Fruit fly (Drosophila melanogaster): ENCODE measurements around the gene Fer1HCH.

The Fer1HCH gene

dm6 chr3R:30413795-30414194 is 25.8 kb upstream of the Fer1HCH start (continued):
- no peak for TF ChIP-seq Lim3 (GFP tag; IDR thresholded peaks at IDR 0.05)
- TF ChIP-seq Meics (GFP tag; optimal IDR thresholded peaks at IDR 0.05) = peak; percentile 25
- no peak for TF ChIP-seq CG9797 (GFP tag; optimal IDR thresholded peaks at IDR 0.05)
- TF ChIP-seq al (GFP tag; IDR thresholded peaks at IDR 0.05) = no peak
- no peak for TF ChIP-seq Usf (GFP tag; optimal IDR thresholded peaks at IDR 0.05)
- peak; percentile 28 for TF ChIP-seq HHEX (GFP tag; optimal IDR thresholded peaks at IDR 0.05)
- no peak for TF ChIP-seq CG30020 (tag; optimal IDR thresholded peaks at IDR 0.05)
- TF ChIP-seq CG12236 (GFP tag; optimal IDR thresholded peaks at IDR 0.05) = peak; percentile 38
- no peak for TF ChIP-seq D (optimal IDR thresholded peaks at IDR 0.05)
- TF ChIP-seq D (GFP tag; optimal IDR thresholded peaks at IDR 0.05) = peak; percentile 59
- no peak for TF ChIP-seq Sry-δ (GFP tag; optimal IDR thresholded peaks at IDR 0.05)
- no peak for TF ChIP-seq CG3281 (GFP tag; optimal IDR thresholded peaks at IDR 0.05)
- TF ChIP-seq psq (GFP tag; optimal IDR thresholded peaks at IDR 0.05) = no peak
- TF ChIP-seq row (GFP tag; IDR thresholded peaks at IDR 0.05) = peak; percentile 67
- TF ChIP-seq Camta (GFP tag; optimal IDR thresholded peaks at IDR 0.05) = peak; percentile 24
- TF ChIP-seq NK7.1 (GFP tag; optimal IDR thresholded peaks at IDR 0.05) = no peak
- TF ChIP-seq CG10274 (GFP tag; optimal IDR thresholded peaks at IDR 0.05) = no peak
- no peak for TF ChIP-seq sug (tag; optimal IDR thresholded peaks at IDR 0.05)
- 0 out of 2 replicates have a peak, but pooled peaks have one; percentile 42 for TF ChIP-seq sob (GFP tag; IDR thresholded peaks at IDR 0.05)
- TF ChIP-seq tio (GFP tag; optimal IDR thresholded peaks at IDR 0.05) = peak; percentile 19
- 0 out of 3 replicates have a peak, but pooled peaks have one; percentile 39 for TF ChIP-seq Optix (GFP tag; IDR thresholded peaks at IDR 0.05)
- no peak for TF ChIP-seq nerfin-2 (GFP tag; IDR thresholded peaks at IDR 0.05; ENCODE audit: partially characterized antibody)
- peak in 1 of 2 experiments; percentile 14 for TF ChIP-seq eve (GFP tag; optimal IDR thresholded peaks at IDR 0.05)
- 0 out of 2 replicates have a peak, but pooled peaks have one; percentile 10 for TF ChIP-seq CG9215 (GFP tag; IDR thresholded peaks at IDR 0.05)
- no peak for TF ChIP-seq jumu (GFP tag; optimal IDR thresholded peaks at IDR 0.05)
- peak; percentile 51; the same call in 1 of the 2 replicates for TF ChIP-seq ttk (GFP tag; IDR thresholded peaks at IDR 0.05)
- no peak for TF ChIP-seq mirr (GFP tag; optimal IDR thresholded peaks at IDR 0.05)
- no peak for TF ChIP-seq lov (optimal IDR thresholded peaks at IDR 0.05)
- 0 out of 3 replicates have a peak, but pooled peaks have one; percentile 57 for TF ChIP-seq lov (GFP tag; IDR thresholded peaks at IDR 0.05)
- TF ChIP-seq p53 (GFP tag; optimal IDR thresholded peaks at IDR 0.05) = no peak
- TF ChIP-seq HLH54F (GFP tag; optimal IDR thresholded peaks at IDR 0.05) = no peak
- TF ChIP-seq Hsf (GFP tag; optimal IDR thresholded peaks at IDR 0.05) = peak; percentile 62
- TF ChIP-seq fd102C (GFP tag; optimal IDR thresholded peaks at IDR 0.05) = no peak
- no peak for TF ChIP-seq emc (GFP tag; optimal IDR thresholded peaks at IDR 0.05)
- TF ChIP-seq corto (GFP tag; optimal IDR thresholded peaks at IDR 0.05) = no peak
- TF ChIP-seq Doc2 (GFP tag; IDR thresholded peaks at IDR 0.05) = no peak
- no peak for TF ChIP-seq gro (GFP tag; optimal IDR thresholded peaks at IDR 0.05)
- TF ChIP-seq CG12071 (GFP tag; optimal IDR thresholded peaks at IDR 0.05) = peak; percentile 40
- no peak for TF ChIP-seq CG14667 (GFP tag; IDR thresholded peaks at IDR 0.05)
- TF ChIP-seq HLH4C (GFP tag; IDR thresholded peaks at IDR 0.05; ENCODE audit: partially characterized antibody) = no peak
- peak; percentile 41 for TF ChIP-seq CG10654 (GFP tag; optimal IDR thresholded peaks at IDR 0.05)
- no peak for TF ChIP-seq CG3847 (GFP tag; IDR thresholded peaks at IDR 0.05)
- no peak for TF ChIP-seq Sry-β (GFP tag; optimal IDR thresholded peaks at IDR 0.05)
- no peak for TF ChIP-seq CG14965 (GFP tag; optimal IDR thresholded peaks at IDR 0.05; ENCODE audit: borderline replicate concordance)
- no peak for TF ChIP-seq sna (GFP tag; IDR thresholded peaks at IDR 0.05; ENCODE audit: partially characterized antibody)
- 0 out of 3 replicates have a peak, but pooled peaks have one; percentile 15 for TF ChIP-seq Aef1 (GFP tag; IDR thresholded peaks at IDR 0.05)
- TF ChIP-seq ara (GFP tag; IDR thresholded peaks at IDR 0.05) = peak; percentile 81
- TF ChIP-seq CG15011 (GFP tag; optimal IDR thresholded peaks at IDR 0.05) = peak; percentile 24
- peak; percentile 62 for TF ChIP-seq CG2678 (tag; optimal IDR thresholded peaks at IDR 0.05)
- peak; percentile 56; the same call in 1 of the 3 replicates for TF ChIP-seq so (GFP tag; IDR thresholded peaks at IDR 0.05)
- no peak for TF ChIP-seq Dll (GFP tag; IDR thresholded peaks at IDR 0.05; ENCODE audit: partially characterized antibody)
- TF ChIP-seq gcm (GFP tag; optimal IDR thresholded peaks at IDR 0.05) = peak; percentile 32
